Worm (Caenorhabditis elegans) whole organism, L3 larva: Measurements from ENCODE around the gene lgc-53.
A peak's percentile ranks its signal among the peaks of the same experiment; 100 is the strongest.

Experiments used
- R02D3.7 ChIP-seq: fragments of 150-350 bp; optimal IDR thresholded peaks from 2 replicates; lab custom pipeline; 2014; ENCODE audit warnings: missing biosample characterization, missing genetic modification characterization
- ZK546.5 ChIP-seq: sonication (generic microtip); optimal IDR thresholded peaks from 2 replicates; lab custom pipeline; 2017; ENCODE audit warnings: missing biosample characterization, missing genetic modification characterization
- ceh-28 ChIP-seq: fragments of 150-350 bp; optimal IDR thresholded peaks from 2 replicates; lab custom pipeline; 2014; ENCODE audit warnings: missing biosample characterization, missing genetic modification reagents, missing genetic modification characterization
- ceh-82 ChIP-seq: fragments of 150-350 bp; optimal IDR thresholded peaks from 2 replicates; lab custom pipeline; 2014; ENCODE audit warnings: missing biosample characterization, missing genetic modification characterization
- daf-12 ChIP-seq: fragments of 150-350 bp; optimal IDR thresholded peaks from 2 replicates; lab custom pipeline; 2014; ENCODE audit warnings: missing biosample characterization, missing genetic modification reagents, missing genetic modification characterization
- egl-5 ChIP-seq: fragments of 150-350 bp; optimal IDR thresholded peaks from 2 replicates; lab custom pipeline; 2017; ENCODE audit warnings: missing biosample characterization, missing genetic modification reagents, missing genetic modification characterization, inconsistent platforms
- elt-1 ChIP-seq: fragments of 150-350 bp; optimal IDR thresholded peaks from 2 replicates; lab custom pipeline; 2014; ENCODE audit warnings: missing biosample characterization, missing genetic modification characterization
- elt-2 ChIP-seq: sonication (generic microtip); optimal IDR thresholded peaks from 2 replicates; lab custom pipeline; 2016; ENCODE audit warnings: missing genetic modification reagents, mild to moderate bottlenecking, missing genetic modification characterization, missing compliant biosample characterization
- elt-3 ChIP-seq, 3 experiments: fragments of 150-350 bp in 1 of 3; sonication (generic microtip) in 2 of 3; optimal IDR thresholded peaks; 2 replicates in 2 of 3; 4 replicates in 1 of 3; lab custom pipeline; 2014 to 2017; ENCODE audit warnings: missing biosample characterization in 3 of 3, missing genetic modification characterization in 3 of 3
- fkh-10 ChIP-seq: sonication (generic microtip); optimal IDR thresholded peaks from 2 replicates; lab custom pipeline; 2017; ENCODE audit warnings: missing biosample characterization, missing genetic modification reagents, missing genetic modification characterization
- fkh-2 ChIP-seq: fragments of 150-350 bp; optimal IDR thresholded peaks from 2 replicates; lab custom pipeline; 2014; ENCODE audit warnings: missing biosample characterization, missing genetic modification reagents, missing genetic modification characterization
- fos-1 ChIP-seq: fragments of 150-350 bp; optimal IDR thresholded peaks from 2 replicates; lab custom pipeline; 2014; ENCODE audit warnings: missing biosample characterization, missing genetic modification characterization
- hmg-11 ChIP-seq: sonication (generic microtip); optimal IDR thresholded peaks from 2 replicates; lab custom pipeline; 2016; ENCODE audit warnings: missing genetic modification characterization, missing compliant biosample characterization
- jun-1 ChIP-seq: fragments of 150-350 bp; optimal IDR thresholded peaks from 2 replicates; lab custom pipeline; 2014; ENCODE audit warnings: missing biosample characterization, missing genetic modification reagents, missing genetic modification characterization
- lin-15B ChIP-seq: fragments of 150-350 bp; optimal IDR thresholded peaks from 2 replicates; lab custom pipeline; 2014; ENCODE audit warnings: missing biosample characterization, missing genetic modification characterization
- lin-39 ChIP-seq: fragments of 150-350 bp; optimal IDR thresholded peaks from 2 replicates; lab custom pipeline; 2018; ENCODE audit warnings: missing biosample characterization, missing genetic modification reagents, missing genetic modification characterization
- lsy-12 ChIP-seq: sonication (generic microtip); optimal IDR thresholded peaks from 2 replicates; lab custom pipeline; 2016; ENCODE audit warnings: mild to moderate bottlenecking, missing genetic modification characterization, missing compliant biosample characterization
- mdl-1 ChIP-seq: fragments of 150-350 bp; optimal IDR thresholded peaks from 2 replicates; lab custom pipeline; 2014; ENCODE audit warnings: missing biosample characterization, missing genetic modification characterization
- nfya-1 ChIP-seq: sonication (generic microtip); optimal IDR thresholded peaks from 2 replicates; lab custom pipeline; 2017; ENCODE audit warnings: missing genetic modification characterization, mild to moderate bottlenecking, missing compliant biosample characterization, antibody characterized with exemption, moderate library complexity; ENCODE audit not compliant: insufficient read depth
- nhr-11 ChIP-seq: fragments of 150-350 bp; optimal IDR thresholded peaks from 2 replicates; lab custom pipeline; 2014; ENCODE audit warnings: missing biosample characterization, missing genetic modification characterization
- nhr-12 ChIP-seq: fragments of 150-350 bp; optimal IDR thresholded peaks from 2 replicates; lab custom pipeline; 2014; ENCODE audit warnings: missing biosample characterization, missing genetic modification characterization
- nhr-23 ChIP-seq: fragments of 150-350 bp; optimal IDR thresholded peaks from 2 replicates; lab custom pipeline; 2014; ENCODE audit warnings: missing biosample characterization, missing genetic modification reagents, missing genetic modification characterization
- nhr-237 ChIP-seq: fragments of 150-350 bp; optimal IDR thresholded peaks from 2 replicates; lab custom pipeline; 2014; ENCODE audit warnings: missing biosample characterization, missing genetic modification characterization
- nhr-25 ChIP-seq: sonication (generic microtip); optimal IDR thresholded peaks from 2 replicates; lab custom pipeline; 2017; ENCODE audit warnings: missing biosample characterization, missing genetic modification characterization
- nhr-28 ChIP-seq: fragments of 150-350 bp; optimal IDR thresholded peaks from 2 replicates; lab custom pipeline; 2014; ENCODE audit warnings: missing biosample characterization, missing genetic modification characterization
- nhr-43 ChIP-seq: sonication (generic microtip); optimal IDR thresholded peaks from 2 replicates; lab custom pipeline; 2016; ENCODE audit warnings: mild to moderate bottlenecking, missing genetic modification characterization, missing compliant biosample characterization; ENCODE audit not compliant: poor library complexity, severe bottlenecking
- nhr-67 ChIP-seq: fragments of 150-350 bp; optimal IDR thresholded peaks from 2 replicates; lab custom pipeline; 2014; ENCODE audit warnings: missing biosample characterization, missing genetic modification characterization
- nhr-77 ChIP-seq: fragments of 150-350 bp; optimal IDR thresholded peaks from 2 replicates; lab custom pipeline; 2014; ENCODE audit warnings: missing biosample characterization, missing genetic modification characterization
- pha-4 ChIP-seq: fragments of 150-350 bp; optimal IDR thresholded peaks from 2 replicates; lab custom pipeline; 2014; ENCODE audit warnings: missing biosample characterization, missing genetic modification reagents, missing genetic modification characterization
- sea-2 ChIP-seq: fragments of 150-350 bp; sonication (generic microtip); optimal IDR thresholded peaks from 4 replicates; lab custom pipeline; 2014; ENCODE audit warnings: missing biosample characterization, missing genetic modification reagents, missing genetic modification characterization
- skn-1 ChIP-seq: fragments of 150-350 bp; optimal IDR thresholded peaks from 2 replicates; lab custom pipeline; 2014; ENCODE audit warnings: missing biosample characterization, missing genetic modification characterization
- snpc-4 ChIP-seq: fragments of 150-350 bp; optimal IDR thresholded peaks from 2 replicates; lab custom pipeline; 2014; ENCODE audit warnings: missing biosample characterization, missing genetic modification characterization
- tbx-2 ChIP-seq: sonication (generic microtip); optimal IDR thresholded peaks from 2 replicates; lab custom pipeline; 2016; ENCODE audit warnings: mild to moderate bottlenecking, missing genetic modification characterization, missing compliant biosample characterization
- unc-39 ChIP-seq: sonication (generic microtip); optimal IDR thresholded peaks from 4 replicates; lab custom pipeline; 2017; ENCODE audit warnings: missing biosample characterization, missing genetic modification characterization
- unc-62 ChIP-seq: fragments of 150-350 bp; sonication (generic microtip); optimal IDR thresholded peaks from 4 replicates; lab custom pipeline; 2014; ENCODE audit warnings: missing biosample characterization, missing genetic modification reagents, missing genetic modification characterization
- zag-1 ChIP-seq: fragments of 150-350 bp; optimal IDR thresholded peaks from 2 replicates; lab custom pipeline; 2014; ENCODE audit warnings: missing biosample characterization, missing genetic modification characterization
- ztf-11 ChIP-seq: fragments of 150-350 bp; optimal IDR thresholded peaks from 2 replicates; lab custom pipeline; 2014; ENCODE audit warnings: missing biosample characterization, missing genetic modification characterization
- ztf-4 ChIP-seq: fragments of 150-350 bp; optimal IDR thresholded peaks from 2 replicates; lab custom pipeline; 2014; ENCODE audit warnings: missing biosample characterization, missing genetic modification characterization

lgc-53 gene

DNA sequence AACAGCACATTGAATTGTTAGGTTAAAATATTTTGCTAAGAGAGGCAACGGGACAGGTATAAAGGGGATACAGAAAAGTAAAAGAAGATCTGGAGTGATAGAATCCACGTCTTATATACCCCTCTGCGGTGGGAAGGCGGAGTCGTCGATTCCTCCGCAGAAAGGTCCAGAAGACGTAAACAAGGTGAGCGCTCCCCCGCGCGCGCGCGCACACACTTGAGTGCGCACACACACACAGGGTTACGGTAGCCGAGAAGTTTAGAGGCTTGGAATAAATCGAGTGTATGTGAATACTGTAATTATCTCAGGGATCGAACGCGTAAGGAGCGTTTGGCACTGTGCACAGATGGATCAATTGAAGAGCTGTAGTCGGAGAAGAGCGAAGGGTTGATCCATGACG is 24.1 kb upstream of the lgc-53 start:
- TF ChIP-seq fos-1 (tag; lab: Kevin White, UChicago) (no peak), ceh-82 (no peak), lsy-12 (no peak), nhr-28 (tag; lab: Kevin White, UChicago) (no peak), ztf-11 (tag; lab: Kevin White, UChicago) (no peak), daf-12 (tag; lab: Kevin White, UChicago) (no peak), lin-15B (no peak), ztf-4 (tag; lab: Kevin White, UChicago) (no peak), jun-1 (tag; lab: Kevin White, UChicago) (no peak), snpc-4 (tag; lab: Kevin White, UChicago) (no peak), zag-1 (no peak), unc-39 (tag; lab: Kevin White, UChicago) (no peak), R02D3.7 (tag; lab: Kevin White, UChicago) (no peak), elt-3 (tag; optimal IDR thresholded peaks at IDR 0.05; lab: Kevin White, UChicago) (no peak)
- TF ChIP-seq, all 47 proteins: peak for 0

DNA sequence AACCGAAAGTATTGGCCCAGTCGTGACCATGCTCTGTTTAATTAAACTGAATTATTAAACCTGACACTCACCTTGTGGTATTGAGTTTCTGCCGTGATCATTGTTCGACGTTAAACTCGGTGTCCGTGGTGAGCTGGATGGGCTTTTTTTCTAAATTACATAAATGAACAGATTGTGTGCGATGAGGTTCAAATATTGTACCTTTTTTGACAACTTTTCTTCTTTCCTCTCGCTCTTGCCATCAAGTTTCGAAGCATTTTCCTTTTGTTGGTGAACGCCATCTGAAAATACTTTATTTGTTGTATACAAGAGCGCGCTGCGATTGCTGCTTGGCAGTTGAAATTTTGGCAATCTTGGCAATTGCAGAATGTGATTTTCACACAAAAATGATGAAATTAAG is 23.5 kb upstream of the lgc-53 start, which contains the start of gene F22H10.11:
Gene F22H10.11 (minus strand): TSS at position 101 of the 400 bp plus-strand sequence.
- no peak for TF ChIP-seq mdl-1
- TF ChIP-seq nhr-77 = no peak
- TF ChIP-seq nhr-237 (tag; lab: Kevin White, UChicago) = no peak
- TF ChIP-seq sea-2 (GFP tag; lab: Kevin White, UChicago) = no peak
- no peak for TF ChIP-seq R02D3.7 (tag; lab: Kevin White, UChicago)
- TF ChIP-seq fkh-2 = no peak
- no peak for TF ChIP-seq ZK546.5
- no peak for TF ChIP-seq nhr-28 (tag; lab: Kevin White, UChicago)
- TF ChIP-seq skn-1 = no peak
- no peak for TF ChIP-seq daf-12 (tag; lab: Kevin White, UChicago)
- TF ChIP-seq lin-39 (tag; lab: Kevin White, UChicago) = no peak
- no peak for TF ChIP-seq fkh-10 (GFP tag; lab: Kevin White, UChicago)
- TF ChIP-seq elt-2 (tag; lab: Kevin White, UChicago) = no peak
- TF ChIP-seq nhr-23 (tag; lab: Kevin White, UChicago) = no peak
- TF ChIP-seq nhr-12 = no peak

DNA sequence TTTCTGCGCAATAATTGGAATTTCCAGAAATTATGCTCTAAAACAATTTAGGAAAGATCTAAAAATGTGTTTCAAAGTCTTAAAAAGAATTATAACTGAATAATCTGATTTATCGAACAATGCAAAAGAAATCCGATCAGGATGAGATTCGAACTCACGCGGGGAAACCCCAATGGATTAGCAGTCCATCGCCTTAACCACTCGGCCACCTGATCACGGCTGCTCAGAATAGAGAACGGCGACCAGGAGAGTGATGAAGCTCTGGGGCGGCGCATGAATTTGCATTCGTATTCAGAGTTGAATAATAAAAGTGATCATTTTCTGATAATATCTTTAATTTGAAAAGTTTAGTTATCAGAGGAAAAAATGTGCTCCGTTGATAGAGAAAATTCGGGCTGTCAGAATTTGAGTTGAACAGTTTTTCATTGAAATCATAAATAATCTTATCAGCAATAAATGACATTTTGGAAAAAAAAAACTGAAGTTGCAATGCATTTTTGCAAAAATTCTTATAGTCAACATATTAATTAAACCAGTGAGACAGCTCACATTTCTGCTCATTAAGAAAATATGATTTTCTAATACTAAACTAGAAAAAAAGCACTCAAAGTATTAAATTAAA is 21.5 kb upstream of the lgc-53 start:
- TF ChIP-seq jun-1 (tag; lab: Kevin White, UChicago) = no peak
- TF ChIP-seq elt-2 (tag; lab: Kevin White, UChicago) = peak; percentile 16

DNA sequence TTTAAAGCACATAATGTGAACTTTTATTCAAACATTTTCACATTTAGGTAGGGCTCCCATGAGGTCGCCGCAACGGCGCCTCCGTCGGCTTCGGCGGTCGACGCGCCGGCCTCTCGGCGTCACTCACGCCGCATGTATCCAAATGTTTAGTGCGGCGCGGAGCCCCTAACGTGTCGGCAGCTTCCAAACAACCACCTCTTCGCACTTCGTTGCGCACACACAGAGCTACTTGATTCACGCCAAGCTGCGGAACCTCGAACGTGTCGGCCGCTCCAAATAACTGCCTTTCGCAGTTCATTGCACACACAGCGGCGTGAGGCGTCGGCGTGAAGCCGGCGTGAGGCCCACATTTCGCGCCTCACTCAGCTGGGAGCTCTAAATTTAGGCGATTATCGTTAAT is 20.4 kb upstream of the lgc-53 start, which contains the start of gene F22H10.6:
Gene F22H10.6 (minus strand): TSS at position 292 of the 400 bp plus-strand sequence.
- TF ChIP-seq hmg-11 (tag; lab: Kevin White, UChicago) (no peak), nfya-1 (tag; lab: Kevin White, UChicago) (no peak), daf-12 (tag; lab: Kevin White, UChicago) (no peak), nhr-237 (tag; lab: Kevin White, UChicago) (no peak), elt-3 (tag; optimal IDR thresholded peaks at IDR 0.05; lab: Kevin White, UChicago) (no peak), unc-62 (GFP tag; lab: Kevin White, UChicago) (no peak), mdl-1 (no peak), unc-39 (tag; lab: Kevin White, UChicago) (no peak), nhr-25 (tag; lab: Kevin White, UChicago) (no peak), pha-4 (no peak), ceh-82 (no peak), skn-1 (no peak), egl-5 (tag; lab: Kevin White, UChicago) (no peak), nhr-43 (tag; lab: Kevin White, UChicago) (no peak), nhr-67 (no peak), nhr-11 (tag; lab: Kevin White, UChicago) (no peak)

DNA sequence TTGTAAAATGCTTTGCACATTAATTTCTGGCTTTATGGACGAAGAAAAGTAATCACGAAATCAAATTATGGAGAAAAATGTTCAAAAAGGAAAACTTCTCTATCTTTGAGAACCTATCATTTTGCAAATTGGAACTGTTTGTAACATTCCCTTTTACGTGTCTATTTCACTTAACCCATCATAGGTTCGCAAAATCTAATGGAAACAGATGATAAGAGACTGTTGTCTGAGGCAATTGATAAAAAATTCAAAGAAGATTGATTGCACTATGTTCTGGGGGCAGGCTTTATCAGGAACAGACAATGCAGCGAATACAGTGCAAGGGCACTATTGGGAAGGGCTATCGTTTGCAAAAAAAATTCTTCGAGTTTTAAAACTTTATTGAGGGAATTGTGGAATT is 16.3 kb upstream of the lgc-53 start:
- TF ChIP-seq elt-3 (tag; optimal IDR thresholded peaks at IDR 0.05; lab: Kevin White, UChicago) (no peak), tbx-2 (no peak), elt-2 (tag; lab: Kevin White, UChicago) (peak; percentile 23), zag-1 (no peak), ceh-28 (tag; lab: Kevin White, UChicago) (peak; percentile 46), R02D3.7 (tag; lab: Kevin White, UChicago) (no peak), elt-1 (tag; lab: Kevin White, UChicago) (no peak), mdl-1 (no peak), nhr-43 (tag; lab: Kevin White, UChicago) (peak; percentile 15)
